Worm (Caenorhabditis elegans) whole organism, young adult: Measurements from ENCODE around the gene asp-2.
A peak's percentile ranks its signal among the peaks of the same experiment; 100 is the strongest.

ENCODE experiments used
- B0019.2 ChIP-seq: fragments of 200-800 bp; sonication (Bioruptor generic); conservative IDR thresholded peaks from 2 replicates; pipeline ENCODE4 v1.3.6; 2022; ENCODE audit warnings: missing genetic modification reagents, missing genetic modification characterization, missing compliant biosample characterization
- F10E7.11 ChIP-seq: sonication (generic microtip); optimal IDR thresholded peaks from 2 replicates; lab custom pipeline; 2017; ENCODE audit warnings: mild to moderate bottlenecking, missing genetic modification characterization, moderate library complexity, missing compliant biosample characterization
- F39B2.1 ChIP-seq: fragments of 200-800 bp; sonication (Bioruptor generic); IDR thresholded peaks from 2 replicates; pipeline ENCODE4 v1.3.6; 2022; ENCODE audit warnings: missing genetic modification reagents, missing genetic modification characterization, missing compliant biosample characterization
- F57A8.1 ChIP-seq: fragments of 200-800 bp; sonication (Bioruptor generic); optimal IDR thresholded peaks from 2 replicates; lab custom pipeline; 2018; ENCODE audit warnings: mild to moderate bottlenecking, missing genetic modification characterization, moderate library complexity, missing compliant biosample characterization
- Y53F4B.3 ChIP-seq: fragments of 200-800 bp; sonication (Bioruptor generic); IDR thresholded peaks from 2 replicates; pipeline ENCODE4 v1.3.6; 2022; ENCODE audit warnings: missing genetic modification reagents, missing genetic modification characterization, missing compliant biosample characterization
- Y79H2A.3 ChIP-seq: fragments of 200-800 bp; sonication (Bioruptor generic); conservative IDR thresholded peaks from 2 replicates; pipeline ENCODE4 v1.3.6; 2022; ENCODE audit warnings: missing genetic modification reagents, missing genetic modification characterization, missing compliant biosample characterization
- Y95B8A.8 ChIP-seq: fragments of 200-800 bp; sonication (Bioruptor generic); IDR thresholded peaks from 2 replicates; pipeline ENCODE4 v1.3.6; 2022; ENCODE audit warnings: missing genetic modification reagents, missing genetic modification characterization, missing compliant biosample characterization
- akir-1 ChIP-seq: fragments of 200-800 bp; sonication (Bioruptor generic); optimal IDR thresholded peaks from 2 replicates; lab custom pipeline; 2018; ENCODE audit warnings: mild to moderate bottlenecking, missing genetic modification characterization, moderate library complexity, missing compliant biosample characterization
- aptf-3 ChIP-seq: fragments of 200-800 bp; sonication (Bioruptor generic); IDR thresholded peaks from 2 replicates; pipeline ENCODE4 v1.3.6; 2022; ENCODE audit warnings: missing genetic modification characterization, missing compliant biosample characterization
- atf-7 ChIP-seq: sonication (generic microtip); optimal IDR thresholded peaks from 2 replicates; lab custom pipeline; 2017; ENCODE audit warnings: mild to moderate bottlenecking, missing genetic modification characterization, missing compliant biosample characterization
- cebp-1 ChIP-seq, 2 experiments: fragments of 200-800 bp in 1 of 2; sonication (Bioruptor generic) in 1 of 2; sonication (generic microtip) in 1 of 2; IDR thresholded peaks in 1 of 2; optimal IDR thresholded peaks in 1 of 2; 2 replicates each; pipeline versions ENCODE4 v1.3.6 to Lab custom; 2017 to 2022; ENCODE audit warnings: missing compliant biosample characterization in 2 of 2, missing genetic modification characterization in 2 of 2, mild to moderate bottlenecking in 1 of 2, missing genetic modification reagents in 1 of 2, moderate library complexity in 1 of 2
- die-1 ChIP-seq: sonication (generic microtip); optimal IDR thresholded peaks from 2 replicates; lab custom pipeline; 2016; ENCODE audit warnings: missing genotype, mild to moderate bottlenecking, missing genetic modification characterization, missing compliant biosample characterization
- dox-1 ChIP-seq: fragments of 200-800 bp; sonication (Bioruptor generic); IDR thresholded peaks from 2 replicates; pipeline ENCODE4 v1.3.6; 2022; ENCODE audit warnings: missing genetic modification reagents, missing genetic modification characterization, missing compliant biosample characterization
- fkh-3 ChIP-seq: sonication (generic microtip); optimal IDR thresholded peaks from 2 replicates; lab custom pipeline; 2016; ENCODE audit warnings: mild to moderate bottlenecking, missing genetic modification characterization, missing compliant biosample characterization
- hlh-12 ChIP-seq: sonication (generic microtip); optimal IDR thresholded peaks from 2 replicates; lab custom pipeline; 2016; ENCODE audit warnings: missing genetic modification characterization, missing compliant biosample characterization
- hmg-1.2 ChIP-seq: fragments of 200-800 bp; sonication (Bioruptor generic); IDR thresholded peaks from 2 replicates; pipeline ENCODE4 v1.3.6; 2022; ENCODE audit warnings: missing genetic modification reagents, missing genetic modification characterization, missing compliant biosample characterization
- hmg-20 ChIP-seq: fragments of 200-800 bp; sonication (Bioruptor generic); IDR thresholded peaks from 2 replicates; pipeline ENCODE4 v1.3.6; 2022; ENCODE audit warnings: missing genetic modification reagents, missing genetic modification characterization, missing compliant biosample characterization
- let-526 ChIP-seq: fragments of 200-800 bp; sonication (Bioruptor generic); IDR thresholded peaks from 2 replicates; pipeline ENCODE4 v1.3.6; 2022; ENCODE audit warnings: missing genetic modification reagents, missing genetic modification characterization, missing compliant biosample characterization
- lin-35 ChIP-seq, 3 experiments: fragments of 150-350 bp in 2 of 3; sonication (generic microtip) in 1 of 3; optimal IDR thresholded peaks; 2 replicates each; lab custom pipeline; 2014 to 2018; ENCODE audit warnings: missing biosample characterization in 3 of 3, missing genetic modification characterization in 3 of 3, missing genetic modification reagents in 3 of 3
- lir-1 ChIP-seq: fragments of 200-800 bp; sonication (Bioruptor generic); conservative IDR thresholded peaks from 2 replicates; pipeline ENCODE4 v1.3.6; 2022; ENCODE audit warnings: missing genetic modification reagents, missing genetic modification characterization, missing compliant biosample characterization
- madf-6 ChIP-seq: fragments of 200-800 bp; sonication (Bioruptor generic); IDR thresholded peaks from 2 replicates; pipeline ENCODE4 v1.3.6; 2022; ENCODE audit warnings: missing genetic modification reagents, missing genetic modification characterization, missing compliant biosample characterization
- nfya-1 ChIP-seq: sonication (generic microtip); optimal IDR thresholded peaks from 2 replicates; lab custom pipeline; 2017; ENCODE audit warnings: antibody characterized with exemption, missing compliant biosample characterization, missing genetic modification characterization, borderline replicate concordance; ENCODE audit not compliant: insufficient read depth
- nfya-2 ChIP-seq: fragments of 200-800 bp; sonication (Bioruptor generic); IDR thresholded peaks from 2 replicates; pipeline ENCODE4 v1.3.6; 2022; ENCODE audit warnings: missing genetic modification reagents, missing genetic modification characterization, missing compliant biosample characterization
- pbrm-1 ChIP-seq: fragments of 200-800 bp; sonication (Bioruptor generic); IDR thresholded peaks from 2 replicates; pipeline ENCODE4 v1.3.6; 2022; ENCODE audit warnings: missing genetic modification reagents, missing genetic modification characterization, missing compliant biosample characterization
- rcor-1 ChIP-seq: fragments of 200-800 bp; sonication (Bioruptor generic); IDR thresholded peaks from 2 replicates; pipeline ENCODE4 v1.3.6; 2022; ENCODE audit warnings: missing genetic modification reagents, missing genetic modification characterization, missing compliant biosample characterization
- rec-8 ChIP-seq, 2 experiments: sonication (generic microtip); optimal IDR thresholded peaks; 2 replicates each; lab custom pipeline; 2016; ENCODE audit warnings: mild to moderate bottlenecking in 2 of 2, missing genetic modification characterization in 2 of 2, missing genetic modification reagents in 2 of 2, missing genotype in 2 of 2, missing biosample characterization in 1 of 2, missing compliant biosample characterization in 1 of 2, moderate library complexity in 1 of 2
- sea-2 ChIP-seq: fragments of 200-800 bp; sonication (Bioruptor generic); IDR thresholded peaks from 2 replicates; pipeline ENCODE4 v1.3.6; 2022; ENCODE audit warnings: missing genetic modification characterization, missing compliant biosample characterization
- snpc-3.4 ChIP-seq: sonication (generic microtip); optimal IDR thresholded peaks from 2 replicates; lab custom pipeline; 2017; ENCODE audit warnings: missing genetic modification characterization, mild to moderate bottlenecking, missing compliant biosample characterization, antibody characterized with exemption, moderate library complexity, missing genotype, missing genetic modification reagents
- unc-130 ChIP-seq: sonication (generic microtip); optimal IDR thresholded peaks from 2 replicates; lab custom pipeline; 2016; ENCODE audit warnings: missing genetic modification reagents, missing genetic modification characterization, missing compliant biosample characterization
- zim-3 ChIP-seq: sonication (generic microtip); optimal IDR thresholded peaks from 2 replicates; lab custom pipeline; 2017; ENCODE audit warnings: mild to moderate bottlenecking, missing genetic modification characterization, moderate library complexity, missing compliant biosample characterization
- ztf-26 ChIP-seq: sonication (generic microtip); optimal IDR thresholded peaks from 2 replicates; lab custom pipeline; 2017; ENCODE audit warnings: missing genetic modification characterization, missing compliant biosample characterization
- ztf-6 ChIP-seq: fragments of 200-800 bp; sonication (Bioruptor generic); IDR thresholded peaks from 2 replicates; pipeline ENCODE4 v1.3.6; 2022; ENCODE audit warnings: missing genetic modification reagents, missing genetic modification characterization, missing compliant biosample characterization

Gene asp-2

DNA sequence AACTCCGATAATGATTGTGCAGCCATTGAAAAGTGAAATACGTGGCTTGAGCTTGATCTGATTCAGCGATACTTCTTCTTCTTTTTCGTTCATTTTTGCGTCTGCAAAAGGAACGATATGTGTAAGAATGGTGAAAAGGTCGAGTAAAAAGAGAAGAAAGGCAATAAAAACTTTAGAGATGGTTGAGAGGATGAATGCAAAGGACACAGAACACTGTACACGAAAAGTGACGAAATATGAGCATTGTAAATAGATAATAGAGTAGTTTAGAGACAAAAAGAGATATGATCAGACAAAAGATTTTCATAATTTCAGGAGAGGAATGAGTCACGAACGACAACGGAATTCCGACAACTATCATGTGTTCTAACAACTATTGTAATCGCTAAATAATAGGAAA lies 43.4 kb downstream of the asp-2 start, which contains the start of gene aat-2:
Gene aat-2 (minus strand): TSS at position 101 of the 400 bp plus-strand sequence.
- TF ChIP-seq lin-35 (GFP tag; optimal IDR thresholded peaks at IDR 0.05; lab: Kevin White, UChicago): no peak
- no peak for TF ChIP-seq rcor-1 (GFP tag; lab: Robert Waterston, UW)
- no peak for TF ChIP-seq let-526
- TF ChIP-seq B0019.2 (GFP tag; lab: Robert Waterston, UW): no peak
- TF ChIP-seq F57A8.1 (GFP tag; lab: Kevin White, UChicago): no peak
- no peak for TF ChIP-seq pbrm-1 (GFP tag; lab: Robert Waterston, UW)
- no peak for TF ChIP-seq hmg-20 (GFP tag; lab: Robert Waterston, UW)
- TF ChIP-seq lir-1 (GFP tag; lab: Robert Waterston, UW): no peak
- TF ChIP-seq ztf-6 (GFP tag; lab: Robert Waterston, UW): no peak
- no peak for TF ChIP-seq die-1 (tag; lab: Kevin White, UChicago)
- TF ChIP-seq sea-2 (GFP tag; lab: Robert Waterston, UW): no peak
- TF ChIP-seq zim-3 (tag; lab: Kevin White, UChicago): no peak
- TF ChIP-seq unc-130 (GFP tag; lab: Kevin White, UChicago): no peak
- TF ChIP-seq cebp-1 (GFP tag; IDR thresholded peaks at IDR 0.05; lab: Robert Waterston, UW): no peak
- no peak for TF ChIP-seq cebp-1 (tag; optimal IDR thresholded peaks at IDR 0.05; lab: Kevin White, UChicago)
- TF ChIP-seq snpc-3.4: no peak
- no peak for TF ChIP-seq aptf-3
- TF ChIP-seq dox-1 (GFP tag; lab: Robert Waterston, UW): no peak

DNA sequence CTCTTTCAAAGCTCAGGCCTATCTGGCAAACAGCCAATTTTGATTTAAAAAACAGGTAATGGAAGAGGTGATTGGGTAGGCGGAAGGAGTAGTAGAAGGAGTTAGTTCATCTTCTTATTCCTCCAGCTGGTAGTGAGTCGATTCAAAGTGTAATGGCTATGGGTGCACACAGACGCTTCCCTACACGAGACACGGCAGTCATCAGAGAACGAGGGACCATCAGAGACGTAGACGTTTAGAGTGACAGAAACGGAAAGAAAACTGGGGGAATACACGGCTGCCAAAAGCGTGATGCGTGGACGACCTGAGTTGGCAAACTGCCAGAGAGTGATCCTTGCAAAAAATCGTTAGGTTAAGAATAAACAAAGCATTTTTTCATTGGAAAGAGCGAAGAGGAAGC lies 44.5 kb downstream of the asp-2 start:
- no peak for TF ChIP-seq Y53F4B.3 (GFP tag; lab: Robert Waterston, UW)
- peak; percentile 60; the same call in 1 of the 2 replicates for TF ChIP-seq hmg-1.2 (GFP tag; lab: Robert Waterston, UW)
- no peak for TF ChIP-seq F39B2.1 (GFP tag; lab: Robert Waterston, UW)
- TF ChIP-seq, all 124 proteins: peak for 1

DNA sequence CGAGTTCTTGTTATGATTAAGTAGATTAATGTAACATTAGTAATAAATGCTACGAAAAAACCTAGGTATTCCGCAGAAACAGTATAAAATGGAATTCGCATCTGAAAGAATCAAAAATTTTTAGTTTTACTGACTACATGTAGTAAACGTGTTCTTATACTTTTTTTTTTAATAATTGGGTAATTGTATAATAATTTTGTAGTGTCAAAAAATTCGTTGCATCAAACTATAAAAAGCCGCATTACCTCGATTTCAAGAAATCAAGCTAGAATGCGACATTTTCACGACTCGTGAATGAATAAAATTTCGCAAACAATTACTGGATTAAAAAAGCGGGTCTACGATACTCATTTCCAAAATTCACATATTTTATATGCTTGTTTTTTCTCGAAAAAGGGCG lies 46.3 kb downstream of the asp-2 start, which contains the start of gene str-94:
Gene str-94 (minus strand): TSS at position 101 of the 400 bp plus-strand sequence.
- TF ChIP-seq ztf-26 (tag; lab: Kevin White, UChicago) (no peak), Y95B8A.8 (no peak), madf-6 (GFP tag; lab: Robert Waterston, UW) (no peak)

DNA sequence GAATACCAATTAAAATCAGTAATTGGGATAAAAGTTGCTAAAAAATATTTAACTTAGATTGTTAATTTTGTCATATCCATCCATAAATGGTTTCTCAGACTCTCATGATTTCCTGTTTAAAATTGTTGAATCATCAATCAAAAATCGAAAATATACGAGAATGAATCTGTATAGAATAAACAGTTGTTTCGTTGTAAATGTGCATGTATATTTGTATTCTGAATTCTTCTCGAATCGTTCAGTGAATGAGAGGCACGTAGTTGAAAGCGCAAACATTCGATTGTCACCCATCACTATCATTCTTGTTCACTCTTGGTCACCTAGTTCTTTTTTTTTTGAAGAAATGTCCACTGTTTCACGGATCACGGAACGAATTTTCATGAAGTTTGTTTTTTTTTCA lies 47.1 kb downstream of the asp-2 start, which contains the start of gene ptd-2:
Gene ptd-2 (plus strand): TSS at position 301 of the 400 bp plus-strand sequence.
- no peak for TF ChIP-seq Y79H2A.3 (GFP tag; lab: Robert Waterston, UW)
- TF ChIP-seq akir-1: no peak
- TF ChIP-seq rec-8 (tag; optimal IDR thresholded peaks at IDR 0.05; lab: Kevin White, UChicago): no peak
- no peak for TF ChIP-seq hlh-12 (tag; lab: Kevin White, UChicago)
- no peak for TF ChIP-seq F39B2.1 (GFP tag; lab: Robert Waterston, UW)
- TF ChIP-seq nfya-1 (tag; lab: Kevin White, UChicago): no peak
- no peak for TF ChIP-seq nfya-2 (GFP tag; lab: Robert Waterston, UW)
- no peak for TF ChIP-seq fkh-3 (tag; lab: Kevin White, UChicago)
- TF ChIP-seq atf-7 (tag; lab: Kevin White, UChicago): no peak
- TF ChIP-seq F10E7.11: no peak
